Worm (Caenorhabditis elegans): ENCODE measurements around the gene F17E9.15.

DNA sequence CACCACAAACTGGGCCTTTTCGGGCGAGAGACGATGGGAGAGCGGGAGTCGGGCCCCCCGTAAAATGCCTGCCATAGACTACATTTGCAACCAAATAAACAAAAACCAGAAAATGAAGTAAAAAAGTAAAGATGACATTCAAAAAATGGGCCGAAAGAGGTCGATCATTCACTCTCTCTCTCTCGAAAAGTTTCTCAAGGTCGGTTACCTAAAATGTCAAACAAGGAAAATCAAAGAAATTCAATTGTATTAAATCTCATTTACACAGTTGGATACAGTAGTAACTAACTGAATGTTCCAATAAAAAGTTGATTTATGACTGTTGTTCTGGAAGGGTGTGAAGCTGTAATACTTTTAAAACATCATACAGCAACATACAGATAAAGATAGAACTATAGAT, 28.4 kb upstream of the F17E9.15 start:
- no peak for TF ChIP-seq mxl-1 (tag; optimal IDR thresholded peaks at IDR 0.05)
- TF ChIP-seq ama-1 (optimal IDR thresholded peaks at IDR 0.05): no peak
- TF ChIP-seq ama-1 (GFP tag; optimal IDR thresholded peaks at IDR 0.05): no peak
- TF ChIP-seq K12H6.12 (tag; optimal IDR thresholded peaks at IDR 0.05): no peak
- no peak for TF ChIP-seq ztf-28 (GFP tag; IDR thresholded peaks at IDR 0.05)
- no peak for TF ChIP-seq ceh-40 (GFP tag; IDR thresholded peaks at IDR 0.05)

Data from whole organism, young adult.